Worm (Caenorhabditis elegans) whole organism, mixed stage, embryonic: ENCODE results near the gene Y56A3A.28.

Experiments used
- M03D4.4 ChIP-seq: sonication (generic microtip); optimal IDR thresholded peaks from 2 replicates; lab custom pipeline; 2017; ENCODE audit warnings: mild to moderate bottlenecking, missing genetic modification characterization, missing compliant biosample characterization
- bed-3 ChIP-seq: fragments of 200-800 bp; sonication (Bioruptor generic); optimal IDR thresholded peaks from 3 replicates; lab custom pipeline; 2018; ENCODE audit warnings: mild to moderate bottlenecking, missing genetic modification characterization, moderate library complexity, missing compliant biosample characterization
- ceh-39 ChIP-seq: fragments of 150-350 bp; optimal IDR thresholded peaks from 2 replicates; lab custom pipeline; 2014; ENCODE audit warnings: missing biosample characterization, missing genetic modification characterization
- ceh-83 ChIP-seq: fragments of 200-800 bp; sonication (Bioruptor generic); optimal IDR thresholded peaks from 2 replicates; lab custom pipeline; 2018; ENCODE audit warnings: mild to moderate bottlenecking, missing genetic modification characterization, missing compliant biosample characterization
- ces-1 ChIP-seq: fragments of 150-350 bp; optimal IDR thresholded peaks from 2 replicates; lab custom pipeline; 2014; ENCODE audit warnings: missing biosample characterization, missing genetic modification reagents, missing genetic modification characterization
- drap-1 ChIP-seq: fragments of 200-800 bp; sonication (Bioruptor generic); optimal IDR thresholded peaks from 3 replicates; lab custom pipeline; 2018; ENCODE audit warnings: mild to moderate bottlenecking, missing genetic modification characterization, missing compliant biosample characterization
- elt-1 ChIP-seq: sonication (generic microtip); optimal IDR thresholded peaks from 2 replicates; lab custom pipeline; 2017; ENCODE audit warnings: missing genetic modification characterization, mild to moderate bottlenecking, missing compliant biosample characterization, antibody characterized with exemption, moderate library complexity, borderline replicate concordance; ENCODE audit not compliant: insufficient read depth
- elt-3 ChIP-seq: fragments of 150-350 bp; optimal IDR thresholded peaks from 2 replicates; lab custom pipeline; 2014; ENCODE audit warnings: missing biosample characterization, missing genetic modification characterization
- flh-1 ChIP-seq: fragments of 200-800 bp; sonication (Bioruptor generic); optimal IDR thresholded peaks from 2 replicates; lab custom pipeline; 2018; ENCODE audit warnings: mild to moderate bottlenecking, missing genetic modification characterization, moderate library complexity, missing compliant biosample characterization
- ham-2 ChIP-seq: fragments of 200-800 bp; sonication (Bioruptor generic); optimal IDR thresholded peaks from 2 replicates; lab custom pipeline; 2018; ENCODE audit warnings: mild to moderate bottlenecking, missing genetic modification characterization, missing compliant biosample characterization
- hlh-1 ChIP-seq: fragments of 150-350 bp; optimal IDR thresholded peaks from 2 replicates; lab custom pipeline; 2014; ENCODE audit warnings: missing biosample characterization, missing genetic modification reagents, missing genetic modification characterization
- lin-13 ChIP-seq: fragments of 150-350 bp; optimal IDR thresholded peaks from 2 replicates; lab custom pipeline; 2014; ENCODE audit warnings: missing biosample characterization, missing genetic modification characterization
- lin-32 ChIP-seq: fragments of 200-800 bp; sonication (Bioruptor generic); optimal IDR thresholded peaks from 2 replicates; lab custom pipeline; 2018; ENCODE audit warnings: mild to moderate bottlenecking, missing genetic modification characterization, missing compliant biosample characterization
- lsy-2 ChIP-seq: fragments of 150-350 bp; optimal IDR thresholded peaks from 2 replicates; lab custom pipeline; 2014; ENCODE audit warnings: missing biosample characterization, missing genetic modification characterization
- mab-5 ChIP-seq: fragments of 150-350 bp; optimal IDR thresholded peaks from 2 replicates; lab custom pipeline; 2014; ENCODE audit warnings: missing biosample characterization, missing genetic modification characterization
- mep-1 ChIP-seq: fragments of 150-350 bp; optimal IDR thresholded peaks from 2 replicates; lab custom pipeline; 2017; ENCODE audit warnings: missing biosample characterization, missing genetic modification reagents, missing genetic modification characterization, inconsistent platforms
- mls-2 ChIP-seq: sonication (generic microtip); optimal IDR thresholded peaks from 2 replicates; lab custom pipeline; 2016; ENCODE audit warnings: mild to moderate bottlenecking, missing genetic modification characterization, moderate library complexity, missing compliant biosample characterization
- nhr-12 ChIP-seq: fragments of 150-350 bp; optimal IDR thresholded peaks from 2 replicates; lab custom pipeline; 2014; ENCODE audit warnings: missing biosample characterization, missing genetic modification characterization
- nhr-2 ChIP-seq: fragments of 150-350 bp; optimal IDR thresholded peaks from 2 replicates; lab custom pipeline; 2014; ENCODE audit warnings: missing biosample characterization, missing genetic modification characterization
- nhr-28 ChIP-seq: fragments of 150-350 bp; optimal IDR thresholded peaks from 2 replicates; lab custom pipeline; 2014; ENCODE audit warnings: missing biosample characterization, missing genetic modification characterization
- nhr-76 ChIP-seq: sonication (generic microtip); optimal IDR thresholded peaks from 2 replicates; lab custom pipeline; 2017; ENCODE audit warnings: missing biosample characterization, missing genetic modification characterization
- sem-2 ChIP-seq: fragments of 200-800 bp; sonication (Bioruptor generic); optimal IDR thresholded peaks from 2 replicates; lab custom pipeline; 2018; ENCODE audit warnings: mild to moderate bottlenecking, missing genetic modification characterization, missing compliant biosample characterization
- snpc-4 ChIP-seq: fragments of 150-350 bp; optimal IDR thresholded peaks from 2 replicates; lab custom pipeline; 2014; ENCODE audit warnings: missing biosample characterization, missing genetic modification characterization
- sptf-1 ChIP-seq: sonication (generic microtip); optimal IDR thresholded peaks from 2 replicates; lab custom pipeline; 2017; ENCODE audit warnings: mild to moderate bottlenecking, missing genetic modification characterization, moderate library complexity, missing compliant biosample characterization
- unc-120 ChIP-seq: sonication (generic microtip); optimal IDR thresholded peaks from 2 replicates; lab custom pipeline; 2017; ENCODE audit warnings: missing genetic modification characterization, missing compliant biosample characterization; ENCODE audit not compliant: poor library complexity, severe bottlenecking
- unc-39 ChIP-seq: fragments of 150-350 bp; optimal IDR thresholded peaks from 2 replicates; lab custom pipeline; 2014; ENCODE audit warnings: missing biosample characterization, missing genetic modification characterization
- unc-62 ChIP-seq: fragments of 150-350 bp; optimal IDR thresholded peaks from 2 replicates; lab custom pipeline; 2014; ENCODE audit warnings: missing biosample characterization, missing genetic modification reagents, missing genetic modification characterization
- ztf-11 ChIP-seq: fragments of 150-350 bp; optimal IDR thresholded peaks from 2 replicates; lab custom pipeline; 2014; ENCODE audit warnings: missing biosample characterization, missing genetic modification characterization

Y56A3A.28 gene

ce11 chrIII:11937911-11938310, 33.3 kb downstream of the Y56A3A.28 start:
- TF ChIP-seq nhr-28 (no peak), snpc-4 (tag; lab: Kevin White, UChicago) (no peak), sem-2 (GFP tag; lab: Kevin White, UChicago) (no peak), mls-2 (tag; lab: Kevin White, UChicago) (no peak), ztf-11 (tag; lab: Kevin White, UChicago) (no peak), hlh-1 (tag; lab: Kevin White, UChicago) (peak; percentile 60), ces-1 (GFP tag; lab: Kevin White, UChicago) (peak; percentile 60), unc-62 (GFP tag; lab: Kevin White, UChicago) (no peak), unc-120 (peak; percentile 70), nhr-76 (tag; lab: Kevin White, UChicago) (no peak), elt-1 (no peak), mab-5 (tag; lab: Kevin White, UChicago) (peak; percentile 12), lsy-2 (tag; lab: Kevin White, UChicago) (no peak), nhr-2 (no peak), ham-2 (GFP tag; lab: Kevin White, UChicago) (no peak)

ce11 chrIII:11936668-11937276, 34.4 kb downstream of the Y56A3A.28 start:
- peak; percentile 50 for TF ChIP-seq drap-1 (GFP tag; lab: Kevin White, UChicago)
- TF ChIP-seq M03D4.4 (tag; lab: Kevin White, UChicago), result peak; percentile 41
- peak; percentile 62 for TF ChIP-seq unc-120
- TF ChIP-seq lin-32, result no peak
- TF ChIP-seq bed-3 (GFP tag; lab: Kevin White, UChicago), result no peak

- peak; percentile 54 for TF ChIP-seq M03D4.4 (tag; lab: Kevin White, UChicago)
- TF ChIP-seq hlh-1 (tag; lab: Kevin White, UChicago), result no peak
- TF ChIP-seq lin-32, result peak; percentile 6
- peak; percentile 74 for TF ChIP-seq unc-120
- peak; percentile 84 for TF ChIP-seq ceh-83 (GFP tag; lab: Kevin White, UChicago)
- peak; percentile 24 for TF ChIP-seq ces-1 (GFP tag; lab: Kevin White, UChicago)
- no peak for TF ChIP-seq ceh-39 (tag; lab: Kevin White, UChicago)
- TF ChIP-seq lin-13 (tag; lab: Kevin White, UChicago), result no peak
- TF ChIP-seq drap-1 (GFP tag; lab: Kevin White, UChicago), result peak; percentile 22
Observed at ce11 chrIII:11935948-11936280, 35.3 kb downstream of the Y56A3A.28 start.

DNA sequence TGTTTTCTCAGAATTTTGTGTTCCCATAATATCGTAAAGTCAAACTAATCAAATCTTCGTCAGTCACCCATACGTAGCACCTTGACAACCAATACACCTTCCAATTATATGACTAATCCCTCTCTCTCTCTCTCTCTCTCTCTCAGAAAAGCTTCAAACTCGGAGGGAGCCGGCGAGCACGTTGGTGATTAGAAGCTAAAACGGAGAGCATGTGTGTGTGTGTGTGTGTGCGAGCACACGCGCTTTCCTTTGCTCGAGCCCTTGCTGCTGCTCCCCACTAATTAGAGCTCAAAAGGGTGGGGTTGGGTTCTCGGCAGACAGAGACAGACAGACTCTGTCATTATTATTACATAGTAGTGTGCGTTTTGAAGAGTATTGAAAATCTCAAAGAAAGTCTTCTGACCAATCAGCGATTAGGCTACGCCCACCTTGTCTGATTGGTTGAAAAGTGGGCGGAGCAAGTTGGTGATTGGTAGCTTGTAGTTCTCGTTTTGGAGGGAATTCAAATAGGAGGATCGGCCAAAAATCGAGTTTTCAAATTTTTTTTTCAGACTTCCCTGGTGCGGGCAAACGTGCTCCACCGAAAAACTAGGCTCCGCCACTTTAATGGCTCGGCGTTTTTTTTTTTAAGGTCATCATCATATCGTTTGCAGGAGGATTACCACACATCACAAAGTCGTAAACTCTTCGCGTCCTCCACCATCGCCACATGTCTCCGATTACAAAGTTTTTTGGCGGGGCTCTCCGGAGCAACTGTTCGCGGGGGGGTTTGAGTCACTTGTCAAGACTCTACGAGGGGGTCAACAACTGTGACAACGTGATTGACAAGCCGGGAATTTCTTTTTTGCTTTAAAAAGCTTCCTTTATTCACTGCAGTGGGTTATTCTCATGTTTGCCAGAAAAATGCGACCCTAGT, 35.9 kb downstream of the Y56A3A.28 start:
- TF ChIP-seq hlh-1 (tag; lab: Kevin White, UChicago) (peak; percentile 99), nhr-12 (no peak), unc-62 (GFP tag; lab: Kevin White, UChicago) (peak; percentile 85), ces-1 (GFP tag; lab: Kevin White, UChicago) (peak; percentile 14), mep-1 (tag; lab: Kevin White, UChicago) (no peak)
- TF ChIP-seq, all 35 proteins: peak for 3

DNA sequence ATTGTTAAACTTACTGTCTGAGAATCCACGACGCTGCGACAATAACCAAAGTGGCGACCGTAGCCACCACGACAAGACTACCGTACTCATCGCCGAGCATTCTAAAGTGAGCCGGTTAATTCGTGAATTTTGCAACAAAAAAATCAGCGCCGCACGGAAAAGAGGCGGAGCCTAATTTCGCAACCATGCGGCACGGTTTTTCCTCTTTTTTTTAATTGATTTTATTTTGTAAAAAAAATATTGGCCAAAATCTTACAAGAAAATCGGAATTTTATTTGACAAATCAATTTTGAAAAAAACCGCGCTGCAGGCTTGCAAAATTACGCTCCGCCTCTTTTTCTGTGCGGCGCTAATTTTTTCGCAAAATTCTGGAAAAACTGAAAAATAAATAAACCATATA, 37.6 kb downstream of the Y56A3A.28 start, which contains the start of gene dolk-1:
Gene dolk-1, minus strand, starts transcription at position 101 of the 400 bp plus-strand sequence.
- TF ChIP-seq nhr-12 (no peak), elt-1 (no peak), flh-1 (no peak), sem-2 (GFP tag; lab: Kevin White, UChicago) (no peak), elt-3 (no peak), mep-1 (tag; lab: Kevin White, UChicago) (no peak), mls-2 (tag; lab: Kevin White, UChicago) (no peak), ceh-83 (GFP tag; lab: Kevin White, UChicago) (no peak), M03D4.4 (tag; lab: Kevin White, UChicago) (no peak), unc-39 (no peak), sptf-1 (tag; lab: Kevin White, UChicago) (no peak), bed-3 (GFP tag; lab: Kevin White, UChicago) (no peak)
